Fruit fly (Drosophila melanogaster) whole organism, embryonic: Measurements from ENCODE around the gene CG10283.

Experiments
- Abd-B ChIP-seq: fragments of 200-800 bp; sonication (Bioruptor generic); optimal IDR thresholded peaks from 2 replicates; lab custom pipeline; 2018; ENCODE audit warnings: missing biosample characterization, mild to moderate bottlenecking, missing genetic modification characterization, moderate library complexity
- CG10543 ChIP-seq: fragments of 200-800 bp; sonication (Bioruptor generic); optimal IDR thresholded peaks from 3 replicates; lab custom pipeline; 2017; ENCODE audit warnings: missing biosample characterization, mild to moderate bottlenecking, missing genetic modification characterization, moderate library complexity
- CG10959 ChIP-seq: fragments of 200-800 bp; sonication (Bioruptor generic); IDR thresholded peaks from 2 replicates; pipeline ENCODE4 v1.3.6; 2022; ENCODE audit warnings: missing biosample characterization, missing genetic modification characterization
- CG11560 ChIP-seq: fragments of 200-800 bp; sonication (Bioruptor generic); IDR thresholded peaks from 3 replicates; pipeline ENCODE4 v1.3.6; 2022; ENCODE audit warnings: missing biosample characterization, missing genetic modification characterization
- CG12071 ChIP-seq: fragments of 200-800 bp; sonication (Bioruptor generic); optimal IDR thresholded peaks from 3 replicates; lab custom pipeline; 2018; ENCODE audit warnings: missing biosample characterization, mild to moderate bottlenecking, missing genetic modification characterization
- CG12769 ChIP-seq: fragments of 200-800 bp; sonication (Bioruptor generic); optimal IDR thresholded peaks from 2 replicates; lab custom pipeline; 2019; ENCODE audit warnings: missing biosample characterization, mild to moderate bottlenecking, missing genetic modification characterization, moderate library complexity
- CG15073 ChIP-seq: fragments of 200-800 bp; sonication (Bioruptor generic); optimal IDR thresholded peaks from 2 replicates; lab custom pipeline; 2016; ENCODE audit warnings: missing biosample characterization, missing genetic modification characterization
- CG1602 ChIP-seq: fragments of 200-800 bp; sonication (Bioruptor generic); optimal IDR thresholded peaks from 3 replicates; lab custom pipeline; 2016; ENCODE audit warnings: missing biosample characterization, missing genetic modification characterization
- CG17186 ChIP-seq: fragments of 200-800 bp; sonication (Bioruptor generic); optimal IDR thresholded peaks from 3 replicates; lab custom pipeline; 2017; ENCODE audit warnings: missing biosample characterization, missing genetic modification reagents, missing genetic modification characterization
- CG2199 ChIP-seq: fragments of 200-800 bp; sonication (Bioruptor generic); IDR thresholded peaks from 3 replicates; pipeline ENCODE4 v1.3.6; 2022; ENCODE audit warnings: missing biosample characterization, missing genetic modification characterization
- CG3281 ChIP-seq: fragments of 200-800 bp; sonication (Bioruptor generic); optimal IDR thresholded peaks from 3 replicates; lab custom pipeline; 2017; ENCODE audit warnings: missing biosample characterization, mild to moderate bottlenecking, missing genetic modification characterization
- CG34376 ChIP-seq: fragments of 200-800 bp; sonication (Bioruptor generic); optimal IDR thresholded peaks from 2 replicates; lab custom pipeline; 2018; ENCODE audit warnings: missing biosample characterization, mild to moderate bottlenecking, missing genetic modification characterization
- CG34422 ChIP-seq: fragments of 200-800 bp; sonication (Bioruptor generic); IDR thresholded peaks from 3 replicates; pipeline ENCODE4 v1.3.6; 2022; ENCODE audit warnings: missing biosample characterization, missing genetic modification characterization
- CG3726 ChIP-seq: fragments of 200-800 bp; sonication (Bioruptor generic); IDR thresholded peaks from 3 replicates; pipeline ENCODE4, ENCODE4 v1.3.6; 2022; ENCODE audit warnings: missing biosample characterization, missing genetic modification characterization
- CG4282 ChIP-seq: fragments of 200-800 bp; sonication (Bioruptor generic); optimal IDR thresholded peaks from 2 replicates; lab custom pipeline; 2016; ENCODE audit warnings: missing biosample characterization, missing genetic modification characterization
- CG4820 ChIP-seq: fragments of 200-800 bp; sonication (Bioruptor generic); optimal IDR thresholded peaks from 3 replicates; lab custom pipeline; 2016; ENCODE audit warnings: missing biosample characterization, missing genetic modification characterization
- CG6175 ChIP-seq: fragments of 200-800 bp; sonication (Bioruptor generic); IDR thresholded peaks from 3 replicates; pipeline ENCODE4 v1.3.6; 2022; ENCODE audit warnings: missing biosample characterization, missing genetic modification characterization
- CG7372 ChIP-seq: fragments of 200-800 bp; sonication (Bioruptor generic); IDR thresholded peaks from 2 replicates; pipeline ENCODE4 v1.3.6; 2022; ENCODE audit warnings: missing biosample characterization, missing genetic modification characterization
- CG7556 ChIP-seq: fragments of 200-800 bp; sonication (Bioruptor generic); optimal IDR thresholded peaks from 2 replicates; lab custom pipeline; 2017; ENCODE audit warnings: missing biosample characterization, mild to moderate bottlenecking, missing genetic modification characterization
- CG8290 ChIP-seq, 3 experiments: fragments of 200-800 bp; sonication (Bioruptor generic); optimal IDR thresholded peaks; 2 replicates each; lab custom pipeline; 2016 to 2019; ENCODE audit warnings: missing biosample characterization in 3 of 3, missing genetic modification characterization in 3 of 3, mild to moderate bottlenecking in 2 of 3, moderate library complexity in 1 of 3
- CG8478 ChIP-seq: fragments of >200 bp; optimal IDR thresholded peaks from 2 replicates; lab custom pipeline; 2018
- CG8944 ChIP-seq: fragments of 200-800 bp; sonication (Bioruptor generic); optimal IDR thresholded peaks from 3 replicates; lab custom pipeline; 2016; ENCODE audit warnings: missing biosample characterization, missing genetic modification characterization
- CG9215 ChIP-seq: fragments of 200-800 bp; sonication (Bioruptor generic); IDR thresholded peaks from 2 replicates; pipeline ENCODE4 v1.3.6; 2022; ENCODE audit warnings: missing biosample characterization, missing genetic modification characterization
- CG9797 ChIP-seq: fragments of 200-800 bp; sonication (Bioruptor generic); optimal IDR thresholded peaks from 3 replicates; lab custom pipeline; 2018; ENCODE audit warnings: missing biosample characterization, mild to moderate bottlenecking, missing genetic modification characterization
- CG9932 ChIP-seq: fragments of 200-800 bp; sonication (Bioruptor generic); IDR thresholded peaks from 2 replicates; pipeline ENCODE4 v1.3.6; 2022; ENCODE audit warnings: missing biosample characterization, missing genetic modification characterization
- Dek ChIP-seq: fragments of 200-800 bp; sonication (Bioruptor generic); optimal IDR thresholded peaks from 3 replicates; lab custom pipeline; 2019; ENCODE audit warnings: missing biosample characterization, mild to moderate bottlenecking, missing genetic modification characterization, moderate library complexity
- GATAe ChIP-seq: fragments of 200-800 bp; sonication (Bioruptor generic); conservative IDR thresholded peaks from 2 replicates; pipeline ENCODE4 v1.3.6; 2022; ENCODE audit warnings: missing biosample characterization, missing genetic modification characterization
- Hr51 ChIP-seq, 2 experiments: fragments of 200-800 bp; sonication (Bioruptor generic); optimal IDR thresholded peaks; 2 replicates in 1 of 2; 3 replicates in 1 of 2; lab custom pipeline; 2016 to 2018; ENCODE audit warnings: missing biosample characterization in 2 of 2, missing genetic modification characterization in 2 of 2, mild to moderate bottlenecking in 1 of 2, moderate library complexity in 1 of 2
- MESR4 ChIP-seq: fragments of 200-800 bp; sonication (Bioruptor generic); optimal IDR thresholded peaks from 2 replicates; lab custom pipeline; 2018; ENCODE audit warnings: missing biosample characterization, mild to moderate bottlenecking, missing genetic modification characterization, moderate library complexity
- Mes4 ChIP-seq: fragments of 200-800 bp; sonication (Bioruptor generic); optimal IDR thresholded peaks from 2 replicates; lab custom pipeline; 2016; ENCODE audit warnings: missing biosample characterization, missing genetic modification characterization
- Nf-YA ChIP-seq: fragments of 200-800 bp; sonication (Bioruptor generic); IDR thresholded peaks from 2 replicates; pipeline ENCODE4 v1.3.6; 2022; ENCODE audit warnings: missing biosample characterization, missing genetic modification characterization
- PHDP ChIP-seq: fragments of 200-800 bp; sonication (Bioruptor generic); optimal IDR thresholded peaks from 3 replicates; lab custom pipeline; 2018; ENCODE audit warnings: missing biosample characterization, mild to moderate bottlenecking, missing genetic modification characterization, moderate library complexity
- Side ChIP-seq: fragments of 200-800 bp; sonication (Bioruptor generic); optimal IDR thresholded peaks from 2 replicates; lab custom pipeline; 2016; ENCODE audit warnings: missing biosample characterization, missing genetic modification characterization
- YL-1 ChIP-seq: fragments of 200-800 bp; sonication (Bioruptor generic); optimal IDR thresholded peaks from 3 replicates; lab custom pipeline; 2017; ENCODE audit warnings: missing biosample characterization, mild to moderate bottlenecking, missing genetic modification characterization
- ap ChIP-seq: fragments of 200-800 bp; sonication (Bioruptor generic); IDR thresholded peaks from 2 replicates; pipeline ENCODE4 v1.3.6; 2022; ENCODE audit warnings: missing biosample characterization, missing genetic modification characterization
- dati ChIP-seq: fragments of 200-800 bp; sonication (Bioruptor generic); IDR thresholded peaks from 2 replicates; pipeline ENCODE4 v1.3.6; 2022; ENCODE audit warnings: missing biosample characterization, missing genetic modification characterization
- disco-r ChIP-seq: fragments of 200-800 bp; sonication (Bioruptor generic); optimal IDR thresholded peaks from 2 replicates; lab custom pipeline; 2016; ENCODE audit warnings: missing biosample characterization, missing genetic modification characterization
- emc ChIP-seq: fragments of 200-800 bp; sonication (Bioruptor generic); optimal IDR thresholded peaks from 2 replicates; lab custom pipeline; 2016; ENCODE audit warnings: missing biosample characterization, missing genetic modification characterization
- hb ChIP-seq: fragments of 200-800 bp; sonication (Bioruptor generic); IDR thresholded peaks from 3 replicates; pipeline ENCODE4 v1.3.6; 2022; ENCODE audit warnings: missing biosample characterization, missing genetic modification characterization; ENCODE audit not compliant: partially characterized antibody
- hbn ChIP-seq: fragments of 200-800 bp; sonication (Bioruptor generic); IDR thresholded peaks from 2 replicates; pipeline ENCODE4 v1.3.6; 2022; ENCODE audit warnings: missing biosample characterization, missing genetic modification characterization; ENCODE audit not compliant: partially characterized antibody
- inv ChIP-seq: fragments of 200-800 bp; sonication (Bioruptor generic); IDR thresholded peaks from 2 replicates; pipeline ENCODE4 v1.3.6; 2022; ENCODE audit warnings: missing biosample characterization, missing genetic modification characterization; ENCODE audit not compliant: partially characterized antibody
- jing ChIP-seq: fragments of 200-800 bp; sonication (Bioruptor generic); optimal IDR thresholded peaks from 2 replicates; lab custom pipeline; 2018; ENCODE audit warnings: missing biosample characterization, mild to moderate bottlenecking, missing genetic modification characterization
- nerfin-2 ChIP-seq: fragments of 200-800 bp; sonication (Bioruptor generic); IDR thresholded peaks from 2 replicates; pipeline ENCODE4 v1.3.6; 2022; ENCODE audit warnings: missing biosample characterization, missing genetic modification characterization; ENCODE audit not compliant: partially characterized antibody
- pfk ChIP-seq: fragments of 200-800 bp; sonication (Bioruptor generic); optimal IDR thresholded peaks from 2 replicates; lab custom pipeline; 2018; ENCODE audit warnings: missing biosample characterization, mild to moderate bottlenecking, missing genetic modification characterization, moderate library complexity
- prd ChIP-seq, 3 experiments: fragments of >200 bp in 2 of 3; fragments of 200-800 bp in 1 of 3; sonication (Bioruptor generic) in 1 of 3; optimal IDR thresholded peaks in 2 of 3; IDR thresholded peaks in 1 of 3; 2 replicates in 2 of 3; 3 replicates in 1 of 3; pipeline versions ENCODE4 v1.3.6 to Lab custom; 2017 to 2022; ENCODE audit warnings: missing biosample characterization in 1 of 3, missing genetic modification characterization in 1 of 3
- row ChIP-seq: fragments of 200-800 bp; sonication (Bioruptor generic); IDR thresholded peaks from 3 replicates; pipeline ENCODE4 v1.3.6; 2022; ENCODE audit warnings: missing biosample characterization, missing genetic modification characterization
- slbo ChIP-seq: fragments of 200-800 bp; sonication (Bioruptor generic); IDR thresholded peaks from 2 replicates; pipeline ENCODE4 v1.3.6; 2022; ENCODE audit warnings: missing biosample characterization, missing genetic modification characterization
- sug ChIP-seq: fragments of 200-800 bp; optimal IDR thresholded peaks from 2 replicates; lab custom pipeline; 2019; ENCODE audit warnings: missing biosample characterization, mild to moderate bottlenecking, missing genetic modification characterization, moderate library complexity
- ttk ChIP-seq: fragments of 200-800 bp; sonication (Bioruptor generic); IDR thresholded peaks from 2 replicates; pipeline ENCODE4 v2.1.2; 2022; ENCODE audit warnings: missing biosample characterization, missing genetic modification characterization
- wor ChIP-seq: fragments of 200-800 bp; sonication (Bioruptor generic); IDR thresholded peaks from 2 replicates; pipeline ENCODE4 v1.3.6; 2022; ENCODE audit warnings: missing biosample characterization, missing genetic modification characterization

CG10283 gene

DNA sequence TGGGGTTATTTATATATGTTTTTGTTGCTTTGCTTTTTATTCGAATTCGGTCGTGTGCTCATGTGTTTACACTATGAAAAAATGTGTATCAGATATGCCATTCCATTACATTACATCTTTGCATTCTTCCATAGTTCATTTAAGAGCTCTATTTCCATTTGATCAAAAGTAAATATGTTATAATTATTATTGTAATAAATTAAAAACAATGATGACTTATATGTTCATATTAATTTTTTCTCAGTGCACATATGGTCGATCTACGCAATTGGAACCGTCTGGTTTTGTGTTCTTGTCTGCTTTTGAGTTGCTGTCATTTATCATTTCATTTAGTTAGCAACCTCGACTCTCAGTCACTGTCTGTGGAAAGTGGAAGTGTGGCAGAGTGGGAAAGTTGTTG, 6.9 kb downstream of the CG10283 start (continued):
- peak; percentile 59 for TF ChIP-seq CG12071 (GFP tag; lab: Kevin White, UChicago)
- TF ChIP-seq ap (GFP tag; lab: Robert Waterston, UW) = peak; percentile 79
- TF ChIP-seq Nf-YA (GFP tag; lab: Robert Waterston, UW) = no peak; the same call in 1 of the 2 replicates
- no peak for TF ChIP-seq Dek (tag; lab: Kevin White, UChicago)
- TF ChIP-seq CG7372 (GFP tag; lab: Robert Waterston, UW) = peak; percentile 86
- TF ChIP-seq CG9797 (GFP tag; lab: Kevin White, UChicago) = peak; percentile 7
- TF ChIP-seq PHDP (tag; lab: Kevin White, UChicago) = peak; percentile 93
- no peak for TF ChIP-seq CG4282 (GFP tag; lab: Kevin White, UChicago)
- no peak; the same call in 2 of the 3 replicates for TF ChIP-seq CG11560 (tag; lab: Robert Waterston, UW)
- TF ChIP-seq sug (tag; lab: Kevin White, UChicago) = no peak
- peak; percentile 19 for TF ChIP-seq Side (GFP tag; lab: Kevin White, UChicago)
- TF ChIP-seq CG7556 = peak; percentile 92
- TF ChIP-seq prd (optimal IDR thresholded peaks at IDR 0.05; lab: Kevin White, UChicago) = no peak
- peak; percentile 96 for TF ChIP-seq prd (GFP tag; IDR thresholded peaks at IDR 0.05; lab: Robert Waterston, UW)
- no peak for TF ChIP-seq CG10543 (GFP tag; lab: Kevin White, UChicago)
- peak; percentile 94 for TF ChIP-seq row (GFP tag; lab: Robert Waterston, UW)
- no peak; the same call in 1 of the 2 replicates for TF ChIP-seq dati (GFP tag; lab: Robert Waterston, UW)
- peak; percentile 76 for TF ChIP-seq CG9932 (GFP tag; lab: Robert Waterston, UW)
- no peak for TF ChIP-seq nerfin-2 (GFP tag; lab: Robert Waterston, UW)
- no peak for TF ChIP-seq CG3726 (GFP tag; lab: Robert Waterston, UW)
- TF ChIP-seq wor = peak; percentile 87
- TF ChIP-seq CG8944 (GFP tag; lab: Kevin White, UChicago) = peak; percentile 21
- peak; percentile 86 for TF ChIP-seq CG4820 (GFP tag; lab: Kevin White, UChicago)
- TF ChIP-seq ttk = peak; percentile 88
- no peak for TF ChIP-seq disco-r (GFP tag; lab: Kevin White, UChicago)
- TF ChIP-seq CG12769 = no peak
- peak; percentile 89 for TF ChIP-seq CG1602 (GFP tag; lab: Kevin White, UChicago)
- TF ChIP-seq jing (GFP tag; lab: Kevin White, UChicago) = peak; percentile 63
- TF ChIP-seq CG8478 (lab: Kevin White, UChicago) = no peak
- TF ChIP-seq CG2199 = peak; percentile 91
- peak; percentile 94 for TF ChIP-seq CG10959
- TF ChIP-seq CG17186 (GFP tag; lab: Kevin White, UChicago) = peak; percentile 5
- no peak for TF ChIP-seq inv (GFP tag; lab: Robert Waterston, UW)
- TF ChIP-seq CG34422 (GFP tag; lab: Robert Waterston, UW) = peak; percentile 90; the same call in 2 of the 3 replicates
- no peak for TF ChIP-seq CG34376 (GFP tag; lab: Kevin White, UChicago)
- peak; percentile 39 for TF ChIP-seq CG15073 (GFP tag; lab: Kevin White, UChicago)
- no peak for TF ChIP-seq emc (GFP tag; lab: Kevin White, UChicago)
- peak; percentile 17 for TF ChIP-seq MESR4 (GFP tag; lab: Kevin White, UChicago)
- TF ChIP-seq slbo = peak; percentile 89
- no peak for TF ChIP-seq hbn (GFP tag; lab: Robert Waterston, UW)
- peak; percentile 76; the same call in 2 of the 3 replicates for TF ChIP-seq CG6175 (GFP tag; lab: Robert Waterston, UW)
- TF ChIP-seq Mes4 (GFP tag; lab: Kevin White, UChicago) = no peak
- peak; percentile 93 for TF ChIP-seq CG8290 (GFP tag; optimal IDR thresholded peaks at IDR 0.05; lab: Kevin White, UChicago)
- peak in 1 of 2 experiments; percentile 46 for TF ChIP-seq CG8290 (tag; optimal IDR thresholded peaks at IDR 0.05; lab: Kevin White, UChicago)
- TF ChIP-seq Hr51 (GFP tag; optimal IDR thresholded peaks at IDR 0.05; lab: Kevin White, UChicago) = peak in 1 of 2 experiments; percentile 53
- TF ChIP-seq CG9215 (GFP tag; lab: Robert Waterston, UW) = peak; percentile 76
- TF ChIP-seq Abd-B (GFP tag; lab: Kevin White, UChicago) = peak; percentile 91
- no peak for TF ChIP-seq pfk (GFP tag; lab: Kevin White, UChicago)
- TF ChIP-seq GATAe (GFP tag; lab: Robert Waterston, UW) = peak; percentile 66
- TF ChIP-seq CG3281 = no peak
- TF ChIP-seq YL-1 (GFP tag; lab: Kevin White, UChicago) = peak; percentile 56
- no peak for TF ChIP-seq hb
